Fruit fly (Drosophila melanogaster): ENCODE measurements around the gene Saf6.

- TF ChIP-seq Hnf4 (GFP tag; optimal IDR thresholded peaks at IDR 0.05): no peak
- no peak for TF ChIP-seq Hr83 (GFP tag; optimal IDR thresholded peaks at IDR 0.05; ENCODE audit: poor library complexity, severe bottlenecking)
- no peak for TF ChIP-seq OdsH (GFP tag; optimal IDR thresholded peaks at IDR 0.05)
- no peak for TF ChIP-seq dl (GFP tag; optimal IDR thresholded peaks at IDR 0.05; ENCODE audit: insufficient read depth in 1 of 2, partially characterized antibody in 2 of 2)
- no peak for TF ChIP-seq psq (GFP tag; optimal IDR thresholded peaks at IDR 0.05)
- no peak for TF ChIP-seq fru (GFP tag; optimal IDR thresholded peaks at IDR 0.05)
- no peak for TF ChIP-seq Myc (optimal IDR thresholded peaks at IDR 0.05)
- no peak for TF ChIP-seq foxo (GFP tag; optimal IDR thresholded peaks at IDR 0.05)
- TF ChIP-seq CrebA (GFP tag; optimal IDR thresholded peaks at IDR 0.05; ENCODE audit: borderline replicate concordance): no peak
- no peak for TF ChIP-seq jim (GFP tag; optimal IDR thresholded peaks at IDR 0.05)
These were observed 39.5 kb downstream of the Saf6 start, which contains the start of gene CG13946 for dm6 chr2L:776236-776635.
